Fruit fly (Drosophila melanogaster): ENCODE results near the gene CG44774.

The CG44774 gene

dm6 chrX:4909938-4910778 is 27.7 kb downstream of the CG44774 start (continued):
- TF ChIP-seq bigmax (GFP tag; optimal IDR thresholded peaks at IDR 0.05), result peak; percentile 87
- TF ChIP-seq tna (GFP tag; IDR thresholded peaks at IDR 0.05; ENCODE audit: partially characterized antibody), result no peak
- peak; percentile 100 for TF ChIP-seq CG4730 (GFP tag; IDR thresholded peaks at IDR 0.05)
- TF ChIP-seq ci (GFP tag; IDR thresholded peaks at IDR 0.05), result peak; percentile 100
- peak; percentile 76 for TF ChIP-seq stwl (tag; optimal IDR thresholded peaks at IDR 0.05)
- TF ChIP-seq Atf6 (GFP tag; IDR thresholded peaks at IDR 0.05), result peak; percentile 100
- peak; percentile 99 for TF ChIP-seq CG2875 (GFP tag; optimal IDR thresholded peaks at IDR 0.05)
- peak; percentile 92 for TF ChIP-seq Nf-YB (GFP tag; optimal IDR thresholded peaks at IDR 0.05)
- TF ChIP-seq CG6175 (GFP tag; IDR thresholded peaks at IDR 0.05), result peak; percentile 99
- TF ChIP-seq Nf-YC (tag; optimal IDR thresholded peaks at IDR 0.05), result peak; percentile 94
- TF ChIP-seq Doc2 (GFP tag; IDR thresholded peaks at IDR 0.05), result peak; percentile 99
- peak; percentile 96 for TF ChIP-seq CG8281 (tag; optimal IDR thresholded peaks at IDR 0.05)
- TF ChIP-seq CG2129 (GFP tag; IDR thresholded peaks at IDR 0.05; ENCODE audit: partially characterized antibody), result no peak
- TF ChIP-seq CG10565 (GFP tag; optimal IDR thresholded peaks at IDR 0.05), result peak; percentile 98
- no peak for TF ChIP-seq zen2 (GFP tag; IDR thresholded peaks at IDR 0.05; ENCODE audit: partially characterized antibody)
- peak; percentile 100 for TF ChIP-seq grau (tag; optimal IDR thresholded peaks at IDR 0.05)
- TF ChIP-seq Sry-δ (GFP tag; optimal IDR thresholded peaks at IDR 0.05), result peak; percentile 82
- TF ChIP-seq CG13123 (GFP tag; optimal IDR thresholded peaks at IDR 0.05), result peak; percentile 99
- peak; percentile 100 for TF ChIP-seq CG3847 (GFP tag; IDR thresholded peaks at IDR 0.05)
- peak; percentile 100 for TF ChIP-seq shn (GFP tag; optimal IDR thresholded peaks at IDR 0.05)
- TF ChIP-seq Vsx1 (GFP tag; optimal IDR thresholded peaks at IDR 0.05), result peak; percentile 99
- peak; percentile 100 for TF ChIP-seq Antp (GFP tag; optimal IDR thresholded peaks at IDR 0.05)
- no peak for TF ChIP-seq Bgb (GFP tag; IDR thresholded peaks at IDR 0.05; ENCODE audit: partially characterized antibody)
- peak; percentile 99 for TF ChIP-seq jing (GFP tag; optimal IDR thresholded peaks at IDR 0.05)
- peak; percentile 100 for TF ChIP-seq CG5953 (GFP tag; IDR thresholded peaks at IDR 0.05)
- TF ChIP-seq CG6854 (GFP tag; optimal IDR thresholded peaks at IDR 0.05), result peak; percentile 100
- TF ChIP-seq pita (GFP tag; optimal IDR thresholded peaks at IDR 0.05), result no peak
- peak; percentile 100 for TF ChIP-seq CG4424 (GFP tag; optimal IDR thresholded peaks at IDR 0.05)
- TF ChIP-seq CG10274 (GFP tag; optimal IDR thresholded peaks at IDR 0.05), result peak; percentile 97
- TF ChIP-seq CrebB (tag; optimal IDR thresholded peaks at IDR 0.05), result peak; percentile 99
- peak; percentile 99 for TF ChIP-seq psq (GFP tag; optimal IDR thresholded peaks at IDR 0.05)
- peak; percentile 95 for TF ChIP-seq CG17802 (tag; optimal IDR thresholded peaks at IDR 0.05)
- peak in 1 of 2 experiments; percentile 88 for TF ChIP-seq tll (GFP tag; optimal IDR thresholded peaks at IDR 0.05)
- peak; percentile 99 for TF ChIP-seq CG5245 (GFP tag; optimal IDR thresholded peaks at IDR 0.05)
- TF ChIP-seq tgo (GFP tag; IDR thresholded peaks at IDR 0.05), result peak; percentile 100
- peak; percentile 100 for TF ChIP-seq bsh (GFP tag; optimal IDR thresholded peaks at IDR 0.05)
- TF ChIP-seq abd-A (tag; optimal IDR thresholded peaks at IDR 0.05), result peak; percentile 99
- peak; percentile 98 for TF ChIP-seq Hmx (GFP tag; optimal IDR thresholded peaks at IDR 0.05)
- peak; percentile 100 for TF ChIP-seq lmd (GFP tag; IDR thresholded peaks at IDR 0.05)
- TF ChIP-seq Myb (GFP tag; optimal IDR thresholded peaks at IDR 0.05), result peak; percentile 97
- TF ChIP-seq CG31388 (GFP tag; optimal IDR thresholded peaks at IDR 0.05), result peak; percentile 99
- peak; percentile 100 for TF ChIP-seq Med (GFP tag)
- TF ChIP-seq sug (tag; optimal IDR thresholded peaks at IDR 0.05), result peak; percentile 99
- peak; percentile 99 for TF ChIP-seq CG31224 (GFP tag; IDR thresholded peaks at IDR 0.05)
- TF ChIP-seq ind (GFP tag; optimal IDR thresholded peaks at IDR 0.05), result peak; percentile 100
- TF ChIP-seq cas (GFP tag; IDR thresholded peaks at IDR 0.05), result peak; percentile 100
- peak; percentile 99 for TF ChIP-seq lbe (GFP tag; optimal IDR thresholded peaks at IDR 0.05)
- TF ChIP-seq Abd-B (GFP tag; optimal IDR thresholded peaks at IDR 0.05), result peak; percentile 100
